Worm (Caenorhabditis elegans): ENCODE measurements around the gene R05A10.6.

ce11 chrIV:14196176-14196575 lies 30.6 kb downstream of the R05A10.6 start, which contains the start of gene F02H6.2:
- TF ChIP-seq egl-27 (tag; optimal IDR thresholded peaks at IDR 0.05) (no peak), nhr-237 (tag; optimal IDR thresholded peaks at IDR 0.05) (no peak), unc-62 (GFP tag; optimal IDR thresholded peaks at IDR 0.05) (no peak), zag-1 (tag; optimal IDR thresholded peaks at IDR 0.05) (no peak), nhr-25 (tag; optimal IDR thresholded peaks at IDR 0.05) (no peak), unc-55 (GFP tag; optimal IDR thresholded peaks at IDR 0.05) (no peak), elt-1 (tag; optimal IDR thresholded peaks at IDR 0.05) (no peak), nhr-6 (tag; optimal IDR thresholded peaks at IDR 0.05) (no peak), nhr-23 (tag; optimal IDR thresholded peaks at IDR 0.05) (no peak), skn-1 (tag; optimal IDR thresholded peaks at IDR 0.05) (no peak), nhr-11 (tag; optimal IDR thresholded peaks at IDR 0.05) (no peak), R02D3.7 (tag; optimal IDR thresholded peaks at IDR 0.05) (no peak)

Measured in whole organism, L2 larva.